Fruit fly (Drosophila melanogaster) whole organism, embryonic: Measurements from ENCODE around the gene CG14300.
A peak's percentile ranks its signal among the peaks of the same experiment; 100 is the strongest.

Experiments
- Ada2b ChIP-seq: fragments of 200-800 bp; sonication (Bioruptor generic); IDR thresholded peaks from 2 replicates; pipeline ENCODE4 v1.3.6; 2022; ENCODE audit warnings: missing biosample characterization, missing genetic modification characterization
- Atf-2 ChIP-seq: fragments of 200-800 bp; sonication (Bioruptor generic); optimal IDR thresholded peaks from 2 replicates; lab custom pipeline; 2016; ENCODE audit warnings: missing biosample characterization, missing genetic modification characterization
- Atf3 ChIP-seq: fragments of 200-800 bp; sonication (Bioruptor generic); optimal IDR thresholded peaks from 3 replicates; lab custom pipeline; 2016; ENCODE audit warnings: missing biosample characterization, missing genetic modification characterization
- Blimp-1 ChIP-seq: fragments of 200-800 bp; sonication (Bioruptor generic); optimal IDR thresholded peaks from 3 replicates; lab custom pipeline; 2018; ENCODE audit warnings: missing biosample characterization, missing genetic modification characterization, mild to moderate bottlenecking, moderate library complexity, missing genetic modification reagents
- C15 ChIP-seq: fragments of 200-800 bp; sonication (Bioruptor generic); IDR thresholded peaks from 3 replicates; pipeline ENCODE4 v1.3.6; 2022; ENCODE audit warnings: missing biosample characterization, missing genetic modification characterization
- CG14710 ChIP-seq: fragments of 200-800 bp; sonication (Bioruptor generic); optimal IDR thresholded peaks from 3 replicates; lab custom pipeline; 2019; ENCODE audit warnings: missing biosample characterization, mild to moderate bottlenecking, missing genetic modification characterization, moderate library complexity
- CG15479 ChIP-seq: fragments of 200-800 bp; sonication (Bioruptor generic); optimal IDR thresholded peaks from 3 replicates; lab custom pipeline; 2019; ENCODE audit warnings: missing biosample characterization, mild to moderate bottlenecking, missing genetic modification characterization, moderate library complexity
- CG16779 ChIP-seq: fragments of 200-800 bp; sonication (Bioruptor generic); IDR thresholded peaks from 2 replicates; pipeline ENCODE4 v1.3.6; 2022; ENCODE audit warnings: missing biosample characterization, missing genetic modification characterization
- CG17361 ChIP-seq: fragments of 200-800 bp; sonication (Bioruptor generic); IDR thresholded peaks from 3 replicates; pipeline ENCODE4 v1.3.6; 2022; ENCODE audit warnings: missing biosample characterization, missing genetic modification characterization
- CG17385 ChIP-seq: fragments of 200-800 bp; sonication (Bioruptor generic); optimal IDR thresholded peaks from 3 replicates; lab custom pipeline; 2018; ENCODE audit warnings: missing biosample characterization, mild to moderate bottlenecking, missing genetic modification characterization
- CG18476 ChIP-seq: fragments of 200-800 bp; sonication (Bioruptor generic); optimal IDR thresholded peaks from 2 replicates; lab custom pipeline; 2016; ENCODE audit warnings: missing biosample characterization, mild to moderate bottlenecking, missing genetic modification characterization
- CG30403 ChIP-seq: fragments of 200-800 bp; sonication (Bioruptor generic); optimal IDR thresholded peaks from 3 replicates; lab custom pipeline; 2016; ENCODE audit warnings: missing biosample characterization, missing genetic modification characterization
- CG31365 ChIP-seq: fragments of 200-800 bp; sonication (Bioruptor generic); optimal IDR thresholded peaks from 2 replicates; lab custom pipeline; 2018; ENCODE audit warnings: missing biosample characterization, mild to moderate bottlenecking, missing genetic modification characterization
- CG7786 ChIP-seq: fragments of 200-800 bp; sonication (Bioruptor generic); optimal IDR thresholded peaks from 2 replicates; lab custom pipeline; 2016; ENCODE audit warnings: missing biosample characterization, missing genetic modification characterization
- CG8388 ChIP-seq: fragments of 200-800 bp; sonication (Bioruptor generic); optimal IDR thresholded peaks from 2 replicates; lab custom pipeline; 2019; ENCODE audit warnings: missing biosample characterization, mild to moderate bottlenecking, missing genetic modification characterization, moderate library complexity
- CG8765 ChIP-seq: fragments of 200-800 bp; sonication (Bioruptor generic); IDR thresholded peaks from 2 replicates; pipeline ENCODE4 v1.3.6; 2022; ENCODE audit warnings: missing biosample characterization, missing genetic modification characterization
- CG9609 ChIP-seq: fragments of 200-800 bp; sonication (Bioruptor generic); optimal IDR thresholded peaks from 3 replicates; lab custom pipeline; 2016; ENCODE audit warnings: missing biosample characterization, missing genetic modification characterization
- CoRest ChIP-seq: fragments of 200-800 bp; sonication (Bioruptor generic); optimal IDR thresholded peaks from 3 replicates; lab custom pipeline; 2018; ENCODE audit warnings: missing biosample characterization, mild to moderate bottlenecking, missing genetic modification characterization, moderate library complexity
- D19B ChIP-seq: fragments of 200-800 bp; sonication (Bioruptor generic); optimal IDR thresholded peaks from 2 replicates; lab custom pipeline; 2017; ENCODE audit warnings: missing biosample characterization, mild to moderate bottlenecking, missing genetic modification characterization
- Deaf1 ChIP-seq: fragments of 200-800 bp; optimal IDR thresholded peaks from 3 replicates; lab custom pipeline; 2019; ENCODE audit warnings: missing biosample characterization, mild to moderate bottlenecking, missing genetic modification characterization, moderate library complexity
- Dip3 ChIP-seq: fragments of 200-800 bp; sonication (Bioruptor generic); optimal IDR thresholded peaks from 3 replicates; lab custom pipeline; 2016; ENCODE audit warnings: missing biosample characterization, missing genetic modification characterization
- Dll ChIP-seq: fragments of 200-800 bp; sonication (Bioruptor generic); IDR thresholded peaks from 4 replicates; pipeline ENCODE4 v1.3.6; 2022; ENCODE audit warnings: missing biosample characterization, missing genetic modification characterization; ENCODE audit not compliant: partially characterized antibody
- Drgx ChIP-seq: fragments of 200-800 bp; sonication (Bioruptor generic); IDR thresholded peaks from 2 replicates; pipeline ENCODE4 v1.3.6; 2022; ENCODE audit warnings: missing biosample characterization, missing genetic modification characterization
- GATAe ChIP-seq: fragments of 200-800 bp; sonication (Bioruptor generic); conservative IDR thresholded peaks from 2 replicates; pipeline ENCODE4 v1.3.6; 2022; ENCODE audit warnings: missing biosample characterization, missing genetic modification characterization
- HLH3B ChIP-seq: fragments of 200-800 bp; sonication (Bioruptor generic); IDR thresholded peaks from 2 replicates; pipeline ENCODE4 v1.3.6; 2022; ENCODE audit warnings: missing biosample characterization, missing genetic modification characterization
- HLHmδ ChIP-seq: fragments of 200-800 bp; sonication (Bioruptor generic); optimal IDR thresholded peaks from 2 replicates; lab custom pipeline; 2018; ENCODE audit warnings: missing biosample characterization, mild to moderate bottlenecking, missing genetic modification characterization, moderate library complexity
- Hey ChIP-seq: fragments of 200-800 bp; sonication (Bioruptor generic); optimal IDR thresholded peaks from 3 replicates; lab custom pipeline; 2018; ENCODE audit warnings: missing biosample characterization, mild to moderate bottlenecking, missing genetic modification characterization
- Kr ChIP-seq: fragments of 200-800 bp; sonication (Bioruptor generic); optimal IDR thresholded peaks from 2 replicates; lab custom pipeline; 2017; ENCODE audit warnings: missing biosample characterization, mild to moderate bottlenecking, missing genetic modification characterization
- Med ChIP-seq: fragments of 200-800 bp; sonication (Bioruptor generic); peaks from one replicate; lab custom pipeline; 2016; ENCODE audit warnings: missing biosample characterization, missing genetic modification characterization, mild to moderate bottlenecking, inconsistent platforms, moderate library complexity
- Mes4 ChIP-seq: fragments of 200-800 bp; sonication (Bioruptor generic); optimal IDR thresholded peaks from 2 replicates; lab custom pipeline; 2016; ENCODE audit warnings: missing biosample characterization, missing genetic modification characterization
- Optix ChIP-seq: fragments of 200-800 bp; sonication (Bioruptor generic); IDR thresholded peaks from 3 replicates; pipeline ENCODE4 v1.3.6; 2022; ENCODE audit warnings: missing biosample characterization, missing genetic modification characterization
- Side ChIP-seq: fragments of 200-800 bp; sonication (Bioruptor generic); optimal IDR thresholded peaks from 2 replicates; lab custom pipeline; 2016; ENCODE audit warnings: missing biosample characterization, missing genetic modification characterization
- Sry-β ChIP-seq: fragments of 200-800 bp; sonication (Bioruptor generic); optimal IDR thresholded peaks from 2 replicates; lab custom pipeline; 2018; ENCODE audit warnings: missing biosample characterization, mild to moderate bottlenecking, missing genetic modification characterization, moderate library complexity
- chif ChIP-seq, 2 experiments: fragments of 200-800 bp; sonication (Bioruptor generic); optimal IDR thresholded peaks; 3 replicates each; lab custom pipeline; 2016; ENCODE audit warnings: missing biosample characterization in 2 of 2, missing genetic modification characterization in 2 of 2
- emc ChIP-seq: fragments of 200-800 bp; sonication (Bioruptor generic); optimal IDR thresholded peaks from 2 replicates; lab custom pipeline; 2016; ENCODE audit warnings: missing biosample characterization, missing genetic modification characterization
- gce ChIP-seq: fragments of 200-800 bp; sonication (Bioruptor generic); IDR thresholded peaks from 3 replicates; pipeline ENCODE4 v1.3.6; 2022; ENCODE audit warnings: missing biosample characterization, missing genetic modification characterization
- inv ChIP-seq: fragments of 200-800 bp; sonication (Bioruptor generic); IDR thresholded peaks from 2 replicates; pipeline ENCODE4 v1.3.6; 2022; ENCODE audit warnings: missing biosample characterization, missing genetic modification characterization; ENCODE audit not compliant: partially characterized antibody
- kay ChIP-seq: fragments of 200-800 bp; sonication (Bioruptor generic); optimal IDR thresholded peaks from 2 replicates; lab custom pipeline; 2016; ENCODE audit warnings: missing biosample characterization, missing genetic modification characterization
- luna ChIP-seq: fragments of 200-800 bp; sonication (Bioruptor generic); optimal IDR thresholded peaks from 2 replicates; lab custom pipeline; 2016; ENCODE audit warnings: missing biosample characterization, missing genetic modification characterization
- nerfin-2 ChIP-seq: fragments of 200-800 bp; sonication (Bioruptor generic); IDR thresholded peaks from 2 replicates; pipeline ENCODE4 v1.3.6; 2022; ENCODE audit warnings: missing biosample characterization, missing genetic modification characterization; ENCODE audit not compliant: partially characterized antibody
- oc ChIP-seq: fragments of 200-800 bp; sonication (Bioruptor generic); optimal IDR thresholded peaks from 2 replicates; lab custom pipeline; 2018; ENCODE audit warnings: missing biosample characterization, mild to moderate bottlenecking, missing genetic modification characterization, moderate library complexity
- phol ChIP-seq: fragments of 200-800 bp; sonication (Bioruptor generic); optimal IDR thresholded peaks from 3 replicates; lab custom pipeline; 2018; ENCODE audit warnings: missing biosample characterization, mild to moderate bottlenecking, missing genetic modification characterization, moderate library complexity
- pnt ChIP-seq: fragments of 200-800 bp; sonication (Bioruptor generic); optimal IDR thresholded peaks from 3 replicates; lab custom pipeline; 2016; ENCODE audit warnings: missing biosample characterization, missing genetic modification characterization
- run ChIP-seq: fragments of 200-800 bp; sonication (Bioruptor generic); optimal IDR thresholded peaks from 3 replicates; lab custom pipeline; 2018; ENCODE audit warnings: missing biosample characterization, mild to moderate bottlenecking, missing genetic modification characterization
- salm ChIP-seq: fragments of 200-800 bp; sonication (Bioruptor generic); optimal IDR thresholded peaks from 2 replicates; lab custom pipeline; 2018; ENCODE audit warnings: missing biosample characterization, mild to moderate bottlenecking, missing genetic modification characterization
- sc ChIP-seq, 3 experiments: fragments of >200 bp in 2 of 3; fragments of 200-800 bp in 1 of 3; sonication (Bioruptor generic) in 1 of 3; optimal IDR thresholded peaks; 2 replicates in 2 of 3; 3 replicates in 1 of 3; lab custom pipeline; 2017; ENCODE audit warnings: mild to moderate bottlenecking in 1 of 3, missing biosample characterization in 1 of 3, missing genetic modification characterization in 1 of 3, missing genetic modification reagents in 1 of 3
- slp2 ChIP-seq: fragments of 200-800 bp; sonication (Bioruptor generic); optimal IDR thresholded peaks from 2 replicates; lab custom pipeline; 2016; ENCODE audit warnings: missing biosample characterization, missing genetic modification characterization
- sqz ChIP-seq: fragments of 200-800 bp; sonication (Bioruptor generic); optimal IDR thresholded peaks from 3 replicates; lab custom pipeline; 2018; ENCODE audit warnings: missing biosample characterization, mild to moderate bottlenecking, missing genetic modification characterization
- z ChIP-seq: fragments of 200-800 bp; sonication (Bioruptor generic); IDR thresholded peaks from 3 replicates; pipeline ENCODE4 v1.3.6; 2022; ENCODE audit warnings: missing biosample characterization, missing genetic modification characterization

CG14300 gene

DNA sequence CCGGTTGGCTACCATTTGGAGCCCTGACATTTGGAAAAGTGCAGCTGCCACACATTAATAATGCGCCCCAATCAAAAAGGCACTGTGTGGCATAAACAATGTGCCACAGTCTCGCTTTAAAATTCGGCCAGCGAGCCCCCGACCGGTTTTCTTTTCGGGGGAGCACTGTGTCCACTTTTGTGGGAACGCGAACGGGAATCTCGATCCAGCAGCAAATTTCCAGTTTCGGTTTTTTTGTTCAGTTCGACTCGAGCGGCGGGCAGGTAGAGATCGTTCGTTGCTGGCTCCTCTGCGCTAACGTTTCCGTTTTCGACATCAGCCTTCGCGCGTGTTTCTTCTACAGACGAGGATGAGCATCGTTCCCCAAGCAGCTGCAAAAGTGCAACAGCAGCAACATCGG lies 24.4 kb downstream of the CG14300 start, which contains the start of gene CG7702 (continued):
- TF ChIP-seq Hey (no peak), run (tag; lab: Kevin White, UChicago) (no peak), inv (no peak), Blimp-1 (GFP tag; lab: Kevin White, UChicago) (peak; percentile 31), pnt (GFP tag; lab: Kevin White, UChicago) (no peak), Atf-2 (no peak), CG31365 (no peak), Drgx (GFP tag; lab: Robert Waterston, UW) (no peak), CG15479 (GFP tag; lab: Kevin White, UChicago) (no peak), luna (GFP tag; lab: Kevin White, UChicago) (no peak), GATAe (GFP tag; lab: Robert Waterston, UW) (no peak), HLH3B (GFP tag; lab: Robert Waterston, UW) (no peak), CG14710 (no peak), CG17361 (no peak), emc (no peak), Sry-β (GFP tag; lab: Kevin White, UChicago) (no peak), Mes4 (GFP tag; lab: Kevin White, UChicago) (no peak), phol (tag; lab: Kevin White, UChicago) (no peak), z (GFP tag; lab: Robert Waterston, UW) (0 out of 3 replicates have a peak, but pooled peaks have one; percentile 26), Side (GFP tag; lab: Kevin White, UChicago) (no peak), Dll (GFP tag; lab: Robert Waterston, UW) (no peak), Optix (GFP tag; lab: Robert Waterston, UW) (no peak), Atf3 (no peak), CG8388 (GFP tag; lab: Kevin White, UChicago) (peak; percentile 42), CG7786 (GFP tag; lab: Kevin White, UChicago) (no peak), salm (tag; lab: Kevin White, UChicago) (no peak), Dip3 (no peak), CG8765 (GFP tag; lab: Robert Waterston, UW) (no peak), CG16779 (GFP tag; lab: Robert Waterston, UW) (no peak), sc (optimal IDR thresholded peaks at IDR 0.05; lab: Kevin White, UChicago) (no peak), sc (GFP tag; optimal IDR thresholded peaks at IDR 0.05; lab: Kevin White, UChicago) (no peak), kay (GFP tag; lab: Kevin White, UChicago) (no peak), nerfin-2 (GFP tag; lab: Robert Waterston, UW) (no peak), chif (GFP tag; optimal IDR thresholded peaks at IDR 0.05; lab: Kevin White, UChicago) (no peak), CoRest (tag; lab: Kevin White, UChicago) (no peak), CG30403 (GFP tag; lab: Kevin White, UChicago) (no peak), gce (GFP tag; lab: Robert Waterston, UW) (no peak), C15 (GFP tag; lab: Robert Waterston, UW) (no peak), CG17385 (GFP tag; lab: Kevin White, UChicago) (no peak), CG9609 (GFP tag; lab: Kevin White, UChicago) (no peak), slp2 (GFP tag; lab: Kevin White, UChicago) (no peak), oc (tag; lab: Kevin White, UChicago) (no peak), Ada2b (no peak), CG18476 (GFP tag; lab: Kevin White, UChicago) (no peak), Deaf1 (tag; lab: Kevin White, UChicago) (peak; percentile 29), Med (GFP tag; lab: Kevin White, UChicago) (peak; percentile 71), Kr (GFP tag; lab: Kevin White, UChicago) (no peak), D19B (no peak), HLHmδ (GFP tag; lab: Kevin White, UChicago) (no peak), sqz (GFP tag; lab: Kevin White, UChicago) (peak; percentile 57)
- TF ChIP-seq, all 482 proteins: peak for 14
